Worm (Caenorhabditis elegans): ENCODE results near the gene npr-38.

npr-38 gene

ce11 chrX:6355030-6355635, 43.6 kb downstream of the npr-38 start, which contains the start of gene C03B1.5:
TSS of gene C03B1.5 (plus strand) at chrX:6355585.
- TF ChIP-seq Y22D7AL.16 (tag; optimal IDR thresholded peaks at IDR 0.05): no peak
- no peak for TF ChIP-seq ets-4 (tag; optimal IDR thresholded peaks at IDR 0.05)
- TF ChIP-seq ceh-30 (tag; optimal IDR thresholded peaks at IDR 0.05): no peak
- no peak for TF ChIP-seq dmd-4 (tag; optimal IDR thresholded peaks at IDR 0.05; ENCODE audit: borderline replicate concordance)
- TF ChIP-seq ceh-6 (GFP tag; optimal IDR thresholded peaks at IDR 0.05): no peak
- TF ChIP-seq madf-2 (tag; optimal IDR thresholded peaks at IDR 0.05): no peak
- TF ChIP-seq ttx-3 (tag; optimal IDR thresholded peaks at IDR 0.05): no peak
- no peak for TF ChIP-seq K09A11.1 (tag; optimal IDR thresholded peaks at IDR 0.05; ENCODE audit: insufficient read depth)
- TF ChIP-seq elt-4 (tag; optimal IDR thresholded peaks at IDR 0.05): no peak
- no peak for TF ChIP-seq sox-4 (tag; optimal IDR thresholded peaks at IDR 0.05)
- no peak for TF ChIP-seq syd-9 (tag; optimal IDR thresholded peaks at IDR 0.05)

DNA sequence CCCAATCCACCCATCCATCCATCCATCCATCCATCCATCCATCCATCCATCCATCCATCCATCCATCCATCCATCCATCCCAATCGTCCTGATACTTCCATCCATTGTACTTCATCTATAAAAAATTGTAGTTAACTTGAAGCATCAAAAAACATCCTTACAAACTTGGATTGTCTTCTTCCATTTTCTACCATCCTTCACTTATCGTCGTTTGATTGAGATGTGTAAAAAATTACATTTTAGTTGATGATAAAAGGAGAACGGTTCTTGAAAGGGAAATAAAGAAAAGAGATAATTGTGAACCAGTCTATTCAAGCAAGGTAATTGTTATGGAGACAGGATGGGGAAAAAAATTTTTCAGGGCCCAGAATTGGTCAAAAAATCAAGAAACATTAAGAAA, 46.3 kb downstream of the npr-38 start, which contains the start of gene C03B1.10:
Gene C03B1.10 (minus strand): TSS at position 101 of the 400 bp plus-strand sequence.
- TF ChIP-seq K09A11.1 (tag; optimal IDR thresholded peaks at IDR 0.05; ENCODE audit: insufficient read depth) (no peak), syd-9 (tag; optimal IDR thresholded peaks at IDR 0.05) (no peak), mec-3 (tag; optimal IDR thresholded peaks at IDR 0.05; ENCODE audit: borderline replicate concordance) (no peak), ets-4 (tag; optimal IDR thresholded peaks at IDR 0.05) (no peak), ceh-34 (tag; optimal IDR thresholded peaks at IDR 0.05) (no peak), ref-2 (tag; optimal IDR thresholded peaks at IDR 0.05) (no peak), F13H6.1 (tag; optimal IDR thresholded peaks at IDR 0.05) (no peak), eyg-1 (tag; optimal IDR thresholded peaks at IDR 0.05) (no peak), lim-6 (tag; optimal IDR thresholded peaks at IDR 0.05) (no peak), Y22D7AL.16 (tag; optimal IDR thresholded peaks at IDR 0.05) (no peak), tbx-7 (tag; optimal IDR thresholded peaks at IDR 0.05) (no peak)

DNA sequence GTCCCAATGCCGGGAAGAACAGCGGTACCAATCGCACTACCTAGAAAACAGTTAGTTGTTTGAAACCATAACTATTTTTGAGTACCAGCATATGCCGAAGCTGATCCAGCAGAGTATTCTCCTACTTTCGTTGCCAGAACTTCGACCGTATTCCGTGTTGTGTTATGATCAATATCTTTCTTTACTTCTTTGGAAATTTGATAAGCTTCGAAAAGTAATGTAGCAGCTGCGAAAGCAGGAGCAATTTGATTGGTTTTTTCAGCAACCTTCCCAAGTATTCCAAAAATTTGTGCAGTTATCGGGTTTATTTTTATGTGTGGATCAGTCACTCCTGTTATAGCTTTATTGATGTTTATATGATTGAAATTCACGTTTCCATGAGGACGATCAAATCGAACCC, 48.6 kb downstream of the npr-38 start:
- TF ChIP-seq fkh-10 (GFP tag; optimal IDR thresholded peaks at IDR 0.05) (no peak), elt-2 (tag; optimal IDR thresholded peaks at IDR 0.05) (no peak), ceh-45 (GFP tag; IDR thresholded peaks at IDR 0.05) (no peak), ahr-1 (tag; optimal IDR thresholded peaks at IDR 0.05) (no peak), tbx-2 (tag; optimal IDR thresholded peaks at IDR 0.05) (no peak), ceh-30 (tag; optimal IDR thresholded peaks at IDR 0.05) (no peak), pha-4 (tag; optimal IDR thresholded peaks at IDR 0.05) (no peak), npax-4 (tag; optimal IDR thresholded peaks at IDR 0.05) (no peak), lim-6 (tag; optimal IDR thresholded peaks at IDR 0.05) (no peak)

ce11 chrX:6360658-6361057, 49.2 kb downstream of the npr-38 start, which contains the start of gene C03B1.14:
TSS of gene C03B1.14 (minus strand) at chrX:6360758.
- TF ChIP-seq pha-2 (tag; optimal IDR thresholded peaks at IDR 0.05): no peak
- TF ChIP-seq fax-1 (tag; optimal IDR thresholded peaks at IDR 0.05): no peak
- TF ChIP-seq ceh-9 (tag; optimal IDR thresholded peaks at IDR 0.05): no peak
- no peak for TF ChIP-seq ref-2 (tag; optimal IDR thresholded peaks at IDR 0.05)
- no peak for TF ChIP-seq hlh-13 (GFP tag; optimal IDR thresholded peaks at IDR 0.05)
- TF ChIP-seq lin-11 (tag; optimal IDR thresholded peaks at IDR 0.05): no peak
- no peak for TF ChIP-seq ama-1 (optimal IDR thresholded peaks at IDR 0.05)
- no peak for TF ChIP-seq elt-2 (tag; optimal IDR thresholded peaks at IDR 0.05)
- TF ChIP-seq T23F11.4 (GFP tag; optimal IDR thresholded peaks at IDR 0.05): no peak
- TF ChIP-seq gmeb-2 (tag; optimal IDR thresholded peaks at IDR 0.05): no peak
- TF ChIP-seq pag-3 (tag; optimal IDR thresholded peaks at IDR 0.05; ENCODE audit: borderline replicate concordance): no peak
- TF ChIP-seq syd-9 (tag; optimal IDR thresholded peaks at IDR 0.05): no peak
- TF ChIP-seq hlh-6 (tag; optimal IDR thresholded peaks at IDR 0.05): no peak
- TF ChIP-seq ceh-30 (tag; optimal IDR thresholded peaks at IDR 0.05): no peak
- no peak for TF ChIP-seq ttx-3 (tag; optimal IDR thresholded peaks at IDR 0.05)
- TF ChIP-seq ceh-14 (tag; optimal IDR thresholded peaks at IDR 0.05): no peak
- TF ChIP-seq fkh-10 (GFP tag; optimal IDR thresholded peaks at IDR 0.05): no peak
- TF ChIP-seq tbx-2 (tag; optimal IDR thresholded peaks at IDR 0.05): no peak
- TF ChIP-seq ets-4 (tag; optimal IDR thresholded peaks at IDR 0.05): no peak
- no peak for TF ChIP-seq pax-1 (tag; optimal IDR thresholded peaks at IDR 0.05)
